Fruit fly (Drosophila melanogaster) whole organism, embryonic: Measurements from ENCODE around the gene CG14230.

ENCODE experiments used
- Abd-B ChIP-seq: fragments of 200-800 bp; sonication (Bioruptor generic); optimal IDR thresholded peaks from 2 replicates; lab custom pipeline; 2018; ENCODE audit warnings: missing biosample characterization, mild to moderate bottlenecking, missing genetic modification characterization, moderate library complexity
- Bgb ChIP-seq: fragments of 200-800 bp; sonication (Bioruptor generic); IDR thresholded peaks from 2 replicates; pipeline ENCODE4 v1.3.6; 2022; ENCODE audit warnings: missing biosample characterization, missing genetic modification characterization; ENCODE audit not compliant: partially characterized antibody
- CG1024 ChIP-seq: fragments of 200-800 bp; sonication (Bioruptor generic); IDR thresholded peaks from 2 replicates; pipeline ENCODE4 v1.3.6; 2022; ENCODE audit warnings: missing biosample characterization, missing genetic modification characterization
- CG10462 ChIP-seq: fragments of 200-800 bp; sonication (Bioruptor generic); optimal IDR thresholded peaks from 2 replicates; lab custom pipeline; 2016; ENCODE audit warnings: missing biosample characterization, missing genetic modification characterization
- CG12659 ChIP-seq: fragments of 200-800 bp; sonication (Bioruptor generic); optimal IDR thresholded peaks from 3 replicates; lab custom pipeline; 2017; ENCODE audit warnings: mild to moderate bottlenecking, missing biosample characterization, missing genetic modification reagents, missing genetic modification characterization
- CG13123 ChIP-seq: fragments of 200-800 bp; sonication (Bioruptor generic); optimal IDR thresholded peaks from 2 replicates; lab custom pipeline; 2016; ENCODE audit warnings: missing biosample characterization, missing genetic modification characterization
- CG15514 ChIP-seq: fragments of 200-800 bp; sonication (Bioruptor generic); optimal IDR thresholded peaks from 3 replicates; lab custom pipeline; 2017; ENCODE audit warnings: missing biosample characterization, missing genetic modification characterization, mild to moderate bottlenecking, moderate library complexity, missing genetic modification reagents
- CG16779 ChIP-seq: fragments of 200-800 bp; sonication (Bioruptor generic); IDR thresholded peaks from 2 replicates; pipeline ENCODE4 v1.3.6; 2022; ENCODE audit warnings: missing biosample characterization, missing genetic modification characterization
- CG16813 ChIP-seq: fragments of 200-800 bp; sonication (Bioruptor generic); IDR thresholded peaks from 3 replicates; pipeline ENCODE4 v1.3.6; 2022; ENCODE audit warnings: missing biosample characterization, missing genetic modification characterization; ENCODE audit not compliant: partially characterized antibody
- CG17568 ChIP-seq: fragments of 200-800 bp; sonication (Bioruptor generic); optimal IDR thresholded peaks from 2 replicates; lab custom pipeline; 2018; ENCODE audit warnings: missing biosample characterization, mild to moderate bottlenecking, missing genetic modification characterization, moderate library complexity
- CG18011 ChIP-seq: fragments of 200-800 bp; sonication (Bioruptor generic); optimal IDR thresholded peaks from 2 replicates; lab custom pipeline; 2017; ENCODE audit warnings: missing biosample characterization, missing genetic modification characterization, mild to moderate bottlenecking, moderate library complexity, missing genotype
- CG34376 ChIP-seq: fragments of 200-800 bp; sonication (Bioruptor generic); optimal IDR thresholded peaks from 2 replicates; lab custom pipeline; 2018; ENCODE audit warnings: missing biosample characterization, mild to moderate bottlenecking, missing genetic modification characterization
- CG4328 ChIP-seq: fragments of 200-800 bp; sonication (Bioruptor generic); optimal IDR thresholded peaks from 3 replicates; lab custom pipeline; 2017; ENCODE audit warnings: missing biosample characterization, missing genetic modification reagents, missing genetic modification characterization
- CG5180 ChIP-seq: fragments of 200-800 bp; sonication (Bioruptor generic); optimal IDR thresholded peaks from 3 replicates; lab custom pipeline; 2017; ENCODE audit warnings: missing biosample characterization, missing genetic modification characterization, mild to moderate bottlenecking, moderate library complexity, missing genetic modification reagents
- CG5953 ChIP-seq: fragments of 200-800 bp; sonication (Bioruptor generic); IDR thresholded peaks from 2 replicates; pipeline ENCODE4 v1.3.6; 2022; ENCODE audit warnings: missing biosample characterization, missing genetic modification characterization
- CG6272 ChIP-seq: fragments of 200-800 bp; sonication (Bioruptor generic); IDR thresholded peaks from 2 replicates; pipeline ENCODE4 v1.3.6; 2022; ENCODE audit warnings: missing biosample characterization, missing genetic modification characterization
- CG7963 ChIP-seq: fragments of 200-800 bp; sonication (Bioruptor generic); IDR thresholded peaks from 3 replicates; pipeline ENCODE4 v1.3.6; 2022; ENCODE audit warnings: missing biosample characterization, missing genetic modification characterization; ENCODE audit not compliant: partially characterized antibody
- CG9727 ChIP-seq: fragments of 200-800 bp; sonication (Bioruptor generic); optimal IDR thresholded peaks from 3 replicates; lab custom pipeline; 2017; ENCODE audit warnings: missing biosample characterization, mild to moderate bottlenecking, missing genetic modification characterization
- CG9932 ChIP-seq: fragments of 200-800 bp; sonication (Bioruptor generic); IDR thresholded peaks from 2 replicates; pipeline ENCODE4 v1.3.6; 2022; ENCODE audit warnings: missing biosample characterization, missing genetic modification characterization
- CTCF ChIP-seq: fragments of 200-800 bp; sonication (Bioruptor generic); optimal IDR thresholded peaks from 2 replicates; lab custom pipeline; 2017; ENCODE audit warnings: missing biosample characterization, mild to moderate bottlenecking, missing genetic modification characterization, moderate library complexity
- Chrac-16 ChIP-seq: fragments of 200-800 bp; sonication (Bioruptor generic); optimal IDR thresholded peaks from 3 replicates; lab custom pipeline; 2016; ENCODE audit warnings: missing biosample characterization, missing genetic modification characterization
- HLH4C ChIP-seq: fragments of 200-800 bp; sonication (Bioruptor generic); IDR thresholded peaks from 3 replicates; pipeline ENCODE4 v1.3.6; 2022; ENCODE audit warnings: missing biosample characterization, missing genetic modification characterization; ENCODE audit not compliant: partially characterized antibody
- Hr51 ChIP-seq, 2 experiments: fragments of 200-800 bp; sonication (Bioruptor generic); optimal IDR thresholded peaks; 2 replicates in 1 of 2; 3 replicates in 1 of 2; lab custom pipeline; 2016 to 2018; ENCODE audit warnings: missing biosample characterization in 2 of 2, missing genetic modification characterization in 2 of 2, mild to moderate bottlenecking in 1 of 2, moderate library complexity in 1 of 2
- Max ChIP-seq: fragments of 200-800 bp; sonication (Bioruptor generic); optimal IDR thresholded peaks from 2 replicates; lab custom pipeline; 2016; ENCODE audit warnings: missing biosample characterization, mild to moderate bottlenecking, missing genetic modification characterization
- Mrtf ChIP-seq: fragments of 200-800 bp; sonication (Bioruptor generic); IDR thresholded peaks from 3 replicates; pipeline ENCODE4 v1.3.6; 2022; ENCODE audit warnings: missing biosample characterization, missing genetic modification characterization
- NK7.1 ChIP-seq: fragments of 200-800 bp; sonication (Bioruptor generic); optimal IDR thresholded peaks from 3 replicates; lab custom pipeline; 2016; ENCODE audit warnings: missing biosample characterization, missing genetic modification characterization
- Nf-YB ChIP-seq: fragments of 200-800 bp; sonication (Bioruptor generic); optimal IDR thresholded peaks from 3 replicates; lab custom pipeline; 2019; ENCODE audit warnings: missing biosample characterization, mild to moderate bottlenecking, missing genetic modification characterization, moderate library complexity
- Rfx ChIP-seq: fragments of 200-800 bp; sonication (Bioruptor generic); IDR thresholded peaks from 2 replicates; pipeline ENCODE4 v1.3.6; 2022; ENCODE audit warnings: missing biosample characterization, missing genetic modification characterization
- Ssrp ChIP-seq: fragments of 200-800 bp; sonication (Bioruptor generic); optimal IDR thresholded peaks from 2 replicates; lab custom pipeline; 2018; ENCODE audit warnings: missing biosample characterization, mild to moderate bottlenecking, missing genetic modification characterization, moderate library complexity
- Xrp1 ChIP-seq: fragments of 200-800 bp; sonication (Bioruptor generic); IDR thresholded peaks from 2 replicates; pipeline ENCODE4 v1.3.6; 2022; ENCODE audit warnings: missing biosample characterization, missing genetic modification characterization
- ab ChIP-seq: fragments of 200-800 bp; sonication (Bioruptor generic); optimal IDR thresholded peaks from 2 replicates; lab custom pipeline; 2016; ENCODE audit warnings: missing biosample characterization, missing genetic modification characterization
- bbx ChIP-seq: fragments of 200-800 bp; sonication (Bioruptor generic); IDR thresholded peaks from 2 replicates; pipeline ENCODE4 v1.3.6; 2022; ENCODE audit warnings: missing biosample characterization, missing genetic modification characterization; ENCODE audit not compliant: partially characterized antibody
- bigmax ChIP-seq: fragments of 200-800 bp; sonication (Bioruptor generic); optimal IDR thresholded peaks from 2 replicates; lab custom pipeline; 2018; ENCODE audit warnings: missing biosample characterization, mild to moderate bottlenecking, missing genetic modification characterization
- chinmo ChIP-seq: fragments of 200-800 bp; sonication (Bioruptor generic); IDR thresholded peaks from 4 replicates; pipeline ENCODE4 v1.3.6; 2022; ENCODE audit warnings: missing biosample characterization, missing genetic modification characterization; ENCODE audit not compliant: partially characterized antibody
- en ChIP-seq: fragments of 200-800 bp; sonication (Bioruptor generic); optimal IDR thresholded peaks from 2 replicates; lab custom pipeline; 2016; ENCODE audit warnings: missing biosample characterization, missing genetic modification characterization
- fd96Cb ChIP-seq: fragments of 200-800 bp; sonication (Bioruptor generic); optimal IDR thresholded peaks from 2 replicates; lab custom pipeline; 2018; ENCODE audit warnings: missing biosample characterization, mild to moderate bottlenecking, missing genetic modification characterization, moderate library complexity
- ftz-f1 ChIP-seq: fragments of 200-800 bp; sonication (Bioruptor generic); optimal IDR thresholded peaks from 2 replicates; lab custom pipeline; 2016; ENCODE audit warnings: missing biosample characterization, missing genetic modification characterization
- lab ChIP-seq: fragments of 200-800 bp; sonication (Bioruptor generic); optimal IDR thresholded peaks from 3 replicates; lab custom pipeline; 2017; ENCODE audit warnings: missing biosample characterization, missing genetic modification characterization, mild to moderate bottlenecking, moderate library complexity, missing genetic modification reagents
- nmo ChIP-seq: fragments of 200-800 bp; sonication (Bioruptor generic); optimal IDR thresholded peaks from 2 replicates; lab custom pipeline; 2018; ENCODE audit warnings: missing biosample characterization, mild to moderate bottlenecking, missing genetic modification characterization, moderate library complexity
- pita ChIP-seq: fragments of 200-800 bp; sonication (Bioruptor generic); optimal IDR thresholded peaks from 2 replicates; lab custom pipeline; 2017; ENCODE audit warnings: missing biosample characterization, mild to moderate bottlenecking, missing genetic modification characterization
- rib ChIP-seq: fragments of 200-800 bp; sonication (Bioruptor generic); IDR thresholded peaks from 2 replicates; pipeline ENCODE4 v1.3.6; 2022; ENCODE audit warnings: missing biosample characterization, missing genetic modification characterization
- row ChIP-seq: fragments of 200-800 bp; sonication (Bioruptor generic); IDR thresholded peaks from 3 replicates; pipeline ENCODE4 v1.3.6; 2022; ENCODE audit warnings: missing biosample characterization, missing genetic modification characterization
- schlank ChIP-seq: fragments of 200-800 bp; sonication (Bioruptor generic); optimal IDR thresholded peaks from 2 replicates; lab custom pipeline; 2018; ENCODE audit warnings: missing biosample characterization, mild to moderate bottlenecking, missing genetic modification characterization
- sim ChIP-seq: fragments of 200-800 bp; sonication (Bioruptor generic); IDR thresholded peaks from 2 replicates; pipeline ENCODE4 v1.3.6; 2022; ENCODE audit warnings: missing biosample characterization, missing genetic modification characterization
- so ChIP-seq: fragments of 200-800 bp; sonication (Bioruptor generic); IDR thresholded peaks from 3 replicates; pipeline ENCODE4 v1.3.6; 2022; ENCODE audit warnings: missing biosample characterization, missing genetic modification characterization
- stc ChIP-seq: fragments of 200-800 bp; sonication (Bioruptor generic); IDR thresholded peaks from 2 replicates; pipeline ENCODE4 v1.3.6; 2022; ENCODE audit warnings: missing biosample characterization, missing genetic modification characterization
- toy ChIP-seq: fragments of 200-800 bp; sonication (Bioruptor generic); IDR thresholded peaks from 2 replicates; pipeline ENCODE4 v1.3.6; 2022; ENCODE audit warnings: missing biosample characterization, missing genetic modification characterization
- trh ChIP-seq: fragments of 200-800 bp; sonication (Bioruptor generic); optimal IDR thresholded peaks from 2 replicates; lab custom pipeline; 2016; ENCODE audit warnings: missing biosample characterization, missing genetic modification characterization
- twi ChIP-seq: fragments of 200-800 bp; optimal IDR thresholded peaks from 2 replicates; lab custom pipeline; 2019; ENCODE audit warnings: missing biosample characterization, mild to moderate bottlenecking, missing genetic modification characterization, moderate library complexity

Gene CG14230

dm6 chrX:19683040-19683875 lies 20.7 kb upstream of the CG14230 start, which contains the start of the genes dome and Ubqn (continued):
- TF ChIP-seq CG16813 (GFP tag; lab: Robert Waterston, UW) (peak; percentile 95), Max (peak; percentile 1), CG9932 (GFP tag; lab: Robert Waterston, UW) (no peak; the same call in 1 of the 2 replicates), nmo (peak; percentile 74), CG1024 (GFP tag; lab: Robert Waterston, UW) (no peak), Nf-YB (GFP tag; lab: Kevin White, UChicago) (peak; percentile 4), bigmax (GFP tag; lab: Kevin White, UChicago) (no peak), CG12659 (GFP tag; lab: Kevin White, UChicago) (peak; percentile 79), Mrtf (GFP tag; lab: Robert Waterston, UW) (no peak), ftz-f1 (GFP tag; lab: Kevin White, UChicago) (peak; percentile 86), CG13123 (GFP tag; lab: Kevin White, UChicago) (no peak), rib (GFP tag; lab: Robert Waterston, UW) (no peak), ab (GFP tag; lab: Kevin White, UChicago) (no peak), CG9727 (GFP tag; lab: Kevin White, UChicago) (peak; percentile 22), chinmo (GFP tag; lab: Robert Waterston, UW) (peak; percentile 85), twi (tag; lab: Kevin White, UChicago) (no peak), en (no peak), Hr51 (GFP tag; optimal IDR thresholded peaks at IDR 0.05; lab: Kevin White, UChicago) (no peak), lab (GFP tag; lab: Kevin White, UChicago) (no peak), CG6272 (GFP tag; lab: Robert Waterston, UW) (0 out of 2 replicates have a peak, but pooled peaks have one; percentile 14), row (peak; percentile 56), pita (no peak), CG16779 (no peak), Abd-B (no peak), schlank (tag; lab: Kevin White, UChicago) (no peak), Rfx (GFP tag; lab: Robert Waterston, UW) (no peak), sim (GFP tag; lab: Robert Waterston, UW) (no peak), so (GFP tag; lab: Robert Waterston, UW) (no peak), fd96Cb (tag; lab: Kevin White, UChicago) (no peak), CG5953 (GFP tag; lab: Robert Waterston, UW) (no peak), CG7963 (GFP tag; lab: Robert Waterston, UW) (peak; percentile 85), CG17568 (GFP tag; lab: Kevin White, UChicago) (no peak), stc (GFP tag; lab: Robert Waterston, UW) (no peak), CG18011 (GFP tag; lab: Kevin White, UChicago) (no peak), bbx (GFP tag; lab: Robert Waterston, UW) (peak; percentile 82), Bgb (GFP tag; lab: Robert Waterston, UW) (peak; percentile 88), CG34376 (GFP tag; lab: Kevin White, UChicago) (peak; percentile 84), CG15514 (GFP tag; lab: Kevin White, UChicago) (peak; percentile 60), Chrac-16 (GFP tag; lab: Kevin White, UChicago) (no peak), CTCF (GFP tag; lab: Kevin White, UChicago) (peak; percentile 76), CG10462 (GFP tag; lab: Kevin White, UChicago) (no peak), trh (GFP tag; lab: Kevin White, UChicago) (no peak), Xrp1 (no peak), toy (GFP tag; lab: Robert Waterston, UW) (no peak), Ssrp (no peak), CG5180 (GFP tag; lab: Kevin White, UChicago) (peak; percentile 23), HLH4C (GFP tag; lab: Robert Waterston, UW) (peak; percentile 96), CG4328 (GFP tag; lab: Kevin White, UChicago) (no peak), NK7.1 (GFP tag; lab: Kevin White, UChicago) (no peak)
